Worm (Caenorhabditis elegans): Measurements from ENCODE around the gene C08F1.6.
"Not testable (repeated sequence)": the region's sequence is repeated elsewhere in the genome, so short reads cannot be mapped to it uniquely, and the experiment has no call there.

DNA sequence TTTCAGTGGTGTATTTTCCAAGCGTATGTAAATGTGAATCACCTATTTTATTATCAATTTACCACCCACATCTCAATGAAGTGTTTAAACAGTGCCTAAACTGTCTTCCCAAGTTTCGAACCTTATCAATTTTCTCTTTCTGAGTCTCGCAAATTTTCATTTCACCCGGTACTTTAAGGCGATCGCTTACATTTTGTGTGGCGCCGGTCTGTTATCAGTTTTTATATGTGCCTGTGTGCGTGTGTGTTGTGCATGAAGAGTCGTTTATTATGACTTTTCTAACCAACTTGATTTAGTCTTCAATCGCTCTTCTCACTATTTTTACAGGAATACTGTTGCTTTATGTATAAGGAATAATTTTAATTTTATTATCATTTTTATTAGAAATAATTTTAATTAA, 35.6 kb upstream of the C08F1.6 start:
- not testable (repeated sequence) for TF ChIP-seq elt-3 (tag; optimal IDR thresholded peaks at IDR 0.05); lin-13 (GFP tag; optimal IDR thresholded peaks at IDR 0.05); egl-27 (tag; optimal IDR thresholded peaks at IDR 0.05)

Data from whole organism, L1 larva.